Fruit fly (Drosophila melanogaster) S2 (cell line): ENCODE data around the gene Blos4.

Source experiments
- CG8478 ChIP-seq: fragments of >200 bp; optimal IDR thresholded peaks from 2 replicates; lab custom pipeline; 2018
- CTCF ChIP-seq, 2 experiments: fragments of >200 bp; optimal IDR thresholded peaks; 2 replicates each; lab custom pipeline; 2018

dm6 chr3L:10851853-10852346 is 27.0 kb upstream of the Blos4 start:
- TF ChIP-seq CG8478 (no peak), CTCF (optimal IDR thresholded peaks at IDR 0.05; lab: Kevin White, UChicago) (no peak)
